Fruit fly (Drosophila melanogaster) whole organism, embryonic: ENCODE measurements around the gene CG18135.

Source experiments
- CG11093 ChIP-seq: fragments of 200-800 bp; sonication (Bioruptor generic); IDR thresholded peaks from 3 replicates; pipeline ENCODE4 v1.3.6; 2022; ENCODE audit warnings: missing biosample characterization, missing genetic modification characterization
- CG11398 ChIP-seq: fragments of 200-800 bp; sonication (Bioruptor generic); optimal IDR thresholded peaks from 2 replicates; lab custom pipeline; 2016; ENCODE audit warnings: missing biosample characterization, missing genetic modification characterization
- CG12769 ChIP-seq: fragments of 200-800 bp; sonication (Bioruptor generic); optimal IDR thresholded peaks from 2 replicates; lab custom pipeline; 2019; ENCODE audit warnings: missing biosample characterization, mild to moderate bottlenecking, missing genetic modification characterization, moderate library complexity
- CG15073 ChIP-seq: fragments of 200-800 bp; sonication (Bioruptor generic); optimal IDR thresholded peaks from 2 replicates; lab custom pipeline; 2016; ENCODE audit warnings: missing biosample characterization, missing genetic modification characterization
- CG16863 ChIP-seq: fragments of 200-800 bp; sonication (Bioruptor generic); optimal IDR thresholded peaks from 3 replicates; lab custom pipeline; 2016; ENCODE audit warnings: missing biosample characterization, missing genetic modification characterization
- CG30403 ChIP-seq: fragments of 200-800 bp; sonication (Bioruptor generic); optimal IDR thresholded peaks from 3 replicates; lab custom pipeline; 2016; ENCODE audit warnings: missing biosample characterization, missing genetic modification characterization
- CG30431 ChIP-seq: fragments of 200-800 bp; sonication (Bioruptor generic); optimal IDR thresholded peaks from 2 replicates; lab custom pipeline; 2017; ENCODE audit warnings: missing biosample characterization, missing genetic modification characterization
- CG4282 ChIP-seq: fragments of 200-800 bp; sonication (Bioruptor generic); optimal IDR thresholded peaks from 2 replicates; lab custom pipeline; 2016; ENCODE audit warnings: missing biosample characterization, missing genetic modification characterization
- CG6683 ChIP-seq: fragments of 200-800 bp; sonication (Bioruptor generic); optimal IDR thresholded peaks from 2 replicates; lab custom pipeline; 2017; ENCODE audit warnings: missing biosample characterization, mild to moderate bottlenecking, missing genetic modification characterization, missing genetic modification reagents
- CG7357 ChIP-seq: fragments of 200-800 bp; sonication (Bioruptor generic); IDR thresholded peaks from 3 replicates; pipeline ENCODE4 v1.3.6; 2022; ENCODE audit warnings: missing biosample characterization, missing genetic modification characterization
- CG8388 ChIP-seq: fragments of 200-800 bp; sonication (Bioruptor generic); optimal IDR thresholded peaks from 2 replicates; lab custom pipeline; 2019; ENCODE audit warnings: missing biosample characterization, mild to moderate bottlenecking, missing genetic modification characterization, moderate library complexity
- CG9797 ChIP-seq: fragments of 200-800 bp; sonication (Bioruptor generic); optimal IDR thresholded peaks from 3 replicates; lab custom pipeline; 2018; ENCODE audit warnings: missing biosample characterization, mild to moderate bottlenecking, missing genetic modification characterization
- CG9817 ChIP-seq: fragments of 200-800 bp; sonication (Bioruptor generic); optimal IDR thresholded peaks from 2 replicates; lab custom pipeline; 2018; ENCODE audit warnings: missing biosample characterization, mild to moderate bottlenecking, missing genetic modification characterization, moderate library complexity
- CkIIα-i1 ChIP-seq: fragments of 200-800 bp; sonication (Bioruptor generic); IDR thresholded peaks from 2 replicates; pipeline ENCODE4 v1.3.6; 2022; ENCODE audit warnings: missing biosample characterization, missing genetic modification characterization
- D ChIP-seq, 2 experiments: fragments of 200-800 bp in 1 of 2; fragments of >200 bp in 1 of 2; sonication (Bioruptor generic) in 1 of 2; optimal IDR thresholded peaks; 2 replicates in 1 of 2; 3 replicates in 1 of 2; lab custom pipeline; 2017; ENCODE audit warnings: mild to moderate bottlenecking in 1 of 2, missing biosample characterization in 1 of 2, missing genetic modification characterization in 1 of 2, missing genetic modification reagents in 1 of 2
- D19A ChIP-seq: fragments of 200-800 bp; optimal IDR thresholded peaks from 3 replicates; lab custom pipeline; 2019; ENCODE audit warnings: missing biosample characterization, mild to moderate bottlenecking, missing genetic modification characterization, moderate library complexity
- Dfd ChIP-seq, 2 experiments: fragments of >200 bp; optimal IDR thresholded peaks; 2 replicates each; lab custom pipeline; 2017; ENCODE audit warnings: missing biosample characterization in 2 of 2, missing genetic modification characterization in 2 of 2
- Doc2 ChIP-seq: fragments of 200-800 bp; sonication (Bioruptor generic); IDR thresholded peaks from 2 replicates; pipeline ENCODE4 v1.3.6; 2022; ENCODE audit warnings: missing biosample characterization, missing genetic modification characterization
- Drgx ChIP-seq: fragments of 200-800 bp; sonication (Bioruptor generic); IDR thresholded peaks from 2 replicates; pipeline ENCODE4 v1.3.6; 2022; ENCODE audit warnings: missing biosample characterization, missing genetic modification characterization
- Fer2 ChIP-seq: fragments of 200-800 bp; sonication (Bioruptor generic); optimal IDR thresholded peaks from 2 replicates; lab custom pipeline; 2018; ENCODE audit warnings: missing biosample characterization, mild to moderate bottlenecking, missing genetic modification characterization, moderate library complexity
- HmgZ ChIP-seq: fragments of 200-800 bp; sonication (Bioruptor generic); optimal IDR thresholded peaks from 2 replicates; lab custom pipeline; 2018; ENCODE audit warnings: missing biosample characterization, mild to moderate bottlenecking, missing genetic modification characterization
- Lhr ChIP-seq: fragments of 200-800 bp; sonication (Bioruptor generic); optimal IDR thresholded peaks from 3 replicates; lab custom pipeline; 2017; ENCODE audit warnings: mild to moderate bottlenecking, missing biosample characterization, missing genetic modification reagents, missing genetic modification characterization
- MESR4 ChIP-seq: fragments of 200-800 bp; sonication (Bioruptor generic); optimal IDR thresholded peaks from 2 replicates; lab custom pipeline; 2018; ENCODE audit warnings: missing biosample characterization, mild to moderate bottlenecking, missing genetic modification characterization, moderate library complexity
- Myb ChIP-seq: fragments of 200-800 bp; sonication (Bioruptor generic); optimal IDR thresholded peaks from 2 replicates; lab custom pipeline; 2016; ENCODE audit warnings: missing biosample characterization, missing genetic modification characterization
- NC2α ChIP-seq: fragments of 200-800 bp; sonication (Bioruptor generic); optimal IDR thresholded peaks from 2 replicates; lab custom pipeline; 2016; ENCODE audit warnings: missing biosample characterization, missing genetic modification characterization
- Stat92E ChIP-seq, 3 experiments: fragments of >200 bp in 2 of 3; fragments of 200-800 bp in 1 of 3; sonication (Bioruptor generic) in 1 of 3; optimal IDR thresholded peaks; 2 replicates each; lab custom pipeline; 2017 to 2019; ENCODE audit warnings: missing biosample characterization in 3 of 3, missing genetic modification characterization in 3 of 3, mild to moderate bottlenecking in 1 of 3, moderate library complexity in 1 of 3
- Taf1 ChIP-seq: fragments of 200-800 bp; sonication (Bioruptor generic); IDR thresholded peaks from 2 replicates; pipeline ENCODE4 v1.3.6; 2022; ENCODE audit warnings: missing biosample characterization, missing genetic modification characterization
- Usf ChIP-seq: fragments of 200-800 bp; sonication (Bioruptor generic); optimal IDR thresholded peaks from 2 replicates; lab custom pipeline; 2017; ENCODE audit warnings: missing genotype, missing biosample characterization, missing genetic modification characterization
- ara ChIP-seq: fragments of 200-800 bp; sonication (Bioruptor generic); IDR thresholded peaks from 2 replicates; pipeline ENCODE4 v1.3.6; 2022; ENCODE audit warnings: missing biosample characterization, missing genetic modification characterization
- bigmax ChIP-seq: fragments of 200-800 bp; sonication (Bioruptor generic); optimal IDR thresholded peaks from 2 replicates; lab custom pipeline; 2018; ENCODE audit warnings: missing biosample characterization, mild to moderate bottlenecking, missing genetic modification characterization
- cad ChIP-seq: fragments of >200 bp; optimal IDR thresholded peaks from 2 replicates; lab custom pipeline; 2017; ENCODE audit warnings: missing biosample characterization, missing genetic modification characterization
- cg ChIP-seq: fragments of 200-800 bp; sonication (Bioruptor generic); optimal IDR thresholded peaks from 3 replicates; lab custom pipeline; 2019; ENCODE audit warnings: missing biosample characterization, mild to moderate bottlenecking, missing genetic modification characterization, moderate library complexity
- ci ChIP-seq: fragments of 200-800 bp; sonication (Bioruptor generic); IDR thresholded peaks from 3 replicates; pipeline ENCODE4 v1.3.6; 2022; ENCODE audit warnings: missing biosample characterization, missing genetic modification characterization
- crp ChIP-seq, 2 experiments: fragments of 200-800 bp; sonication (Bioruptor generic); optimal IDR thresholded peaks; 2 replicates in 1 of 2; 3 replicates in 1 of 2; lab custom pipeline; 2017; ENCODE audit warnings: missing biosample characterization in 2 of 2, missing genetic modification characterization in 2 of 2, mild to moderate bottlenecking in 1 of 2, moderate library complexity in 1 of 2
- ems ChIP-seq: fragments of 200-800 bp; sonication (Bioruptor generic); optimal IDR thresholded peaks from 3 replicates; lab custom pipeline; 2016; ENCODE audit warnings: missing biosample characterization, missing genetic modification characterization
- gce ChIP-seq: fragments of 200-800 bp; sonication (Bioruptor generic); IDR thresholded peaks from 3 replicates; pipeline ENCODE4 v1.3.6; 2022; ENCODE audit warnings: missing biosample characterization, missing genetic modification characterization
- inv ChIP-seq: fragments of 200-800 bp; sonication (Bioruptor generic); IDR thresholded peaks from 2 replicates; pipeline ENCODE4 v1.3.6; 2022; ENCODE audit warnings: missing biosample characterization, missing genetic modification characterization; ENCODE audit not compliant: partially characterized antibody
- ken ChIP-seq: fragments of 200-800 bp; sonication (Bioruptor generic); IDR thresholded peaks from 3 replicates; pipeline ENCODE4 v1.3.6; 2022; ENCODE audit warnings: missing biosample characterization, missing genetic modification characterization
- kni ChIP-seq: fragments of 200-800 bp; sonication (Bioruptor generic); optimal IDR thresholded peaks from 3 replicates; lab custom pipeline; 2017; ENCODE audit warnings: mild to moderate bottlenecking, missing biosample characterization, missing genetic modification reagents, missing genetic modification characterization
- lab ChIP-seq: fragments of 200-800 bp; sonication (Bioruptor generic); optimal IDR thresholded peaks from 3 replicates; lab custom pipeline; 2017; ENCODE audit warnings: missing biosample characterization, missing genetic modification characterization, mild to moderate bottlenecking, moderate library complexity, missing genetic modification reagents
- luna ChIP-seq: fragments of 200-800 bp; sonication (Bioruptor generic); optimal IDR thresholded peaks from 2 replicates; lab custom pipeline; 2016; ENCODE audit warnings: missing biosample characterization, missing genetic modification characterization
- pan ChIP-seq, 4 experiments: fragments of >200 bp in 3 of 4; fragments of 200-800 bp in 1 of 4; sonication (Bioruptor generic) in 1 of 4; optimal IDR thresholded peaks in 3 of 4; IDR thresholded peaks in 1 of 4; 2 replicates each; pipeline versions ENCODE4 v1.3.6 to Lab custom; 2017 to 2022; ENCODE audit warnings: missing biosample characterization in 2 of 4, missing genetic modification characterization in 2 of 4, mixed read lengths in 1 of 4
- sd ChIP-seq: fragments of 200-800 bp; sonication (Bioruptor generic); optimal IDR thresholded peaks from 3 replicates; lab custom pipeline; 2018; ENCODE audit warnings: missing biosample characterization, mild to moderate bottlenecking, missing genetic modification characterization, moderate library complexity
- shn ChIP-seq: fragments of 200-800 bp; sonication (Bioruptor generic); optimal IDR thresholded peaks from 3 replicates; lab custom pipeline; 2016; ENCODE audit warnings: missing biosample characterization, missing genetic modification characterization
- stwl ChIP-seq: fragments of 200-800 bp; sonication (Bioruptor generic); optimal IDR thresholded peaks from 3 replicates; lab custom pipeline; 2018; ENCODE audit warnings: missing biosample characterization, mild to moderate bottlenecking, missing genetic modification characterization, moderate library complexity
- zen ChIP-seq: fragments of 200-800 bp; sonication (Bioruptor generic); optimal IDR thresholded peaks from 3 replicates; lab custom pipeline; 2018; ENCODE audit warnings: missing biosample characterization, mild to moderate bottlenecking, missing genetic modification characterization, moderate library complexity

CG18135 gene

DNA sequence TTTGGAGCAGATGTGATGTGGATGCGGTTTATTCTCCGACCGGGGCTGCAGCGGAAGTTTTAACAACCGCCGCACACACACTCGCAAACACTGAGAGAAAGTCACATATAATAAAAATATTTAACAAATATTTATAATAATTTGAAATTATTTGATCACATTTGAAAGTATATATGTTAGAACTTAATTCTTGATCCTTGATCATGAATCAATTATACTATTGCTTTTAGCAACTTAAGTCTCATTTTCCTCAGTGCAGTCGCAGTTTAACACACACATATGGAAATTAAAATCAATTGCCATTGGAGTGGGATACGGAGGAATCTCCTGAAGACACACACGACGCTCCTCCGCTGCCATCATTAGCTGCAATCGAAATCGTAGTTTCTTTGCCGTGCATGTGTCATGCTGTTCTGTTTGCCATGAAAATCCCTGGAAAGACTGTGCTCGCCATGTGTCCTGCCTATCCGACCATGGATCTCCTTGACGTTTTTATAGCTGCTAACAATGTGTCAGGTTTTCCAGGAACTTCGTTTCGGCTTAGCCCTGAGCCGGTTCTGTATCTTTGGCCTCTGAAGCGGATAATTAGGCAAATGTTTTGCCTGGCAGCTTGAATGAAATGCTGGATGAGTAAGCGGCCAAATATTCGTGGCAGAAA lies 35.2 kb upstream of the CG18135 start (continued):
- TF ChIP-seq Lhr, result peak; percentile 38
- no peak for TF ChIP-seq CG16863 (GFP tag; lab: Kevin White, UChicago)
- peak; percentile 6 for TF ChIP-seq CG9817 (tag; lab: Kevin White, UChicago)
- TF ChIP-seq cg (GFP tag; lab: Kevin White, UChicago), result peak; percentile 40
- TF ChIP-seq sd (tag; lab: Kevin White, UChicago), result no peak
- TF ChIP-seq ci (GFP tag; lab: Robert Waterston, UW), result peak; percentile 81
- TF ChIP-seq ems (GFP tag; lab: Kevin White, UChicago), result no peak
- peak; percentile 58; the same call in 1 of the 3 replicates for TF ChIP-seq ken (GFP tag; lab: Robert Waterston, UW)
- peak; percentile 81 for TF ChIP-seq CG8388 (GFP tag; lab: Kevin White, UChicago)
- peak; percentile 40 for TF ChIP-seq Usf (GFP tag; lab: Kevin White, UChicago)
- TF ChIP-seq CG6683 (GFP tag; lab: Kevin White, UChicago), result no peak
- peak; percentile 54 for TF ChIP-seq CG30403 (GFP tag; lab: Kevin White, UChicago)
- TF ChIP-seq bigmax (GFP tag; lab: Kevin White, UChicago), result no peak
- no peak for TF ChIP-seq CG15073 (GFP tag; lab: Kevin White, UChicago)

DNA sequence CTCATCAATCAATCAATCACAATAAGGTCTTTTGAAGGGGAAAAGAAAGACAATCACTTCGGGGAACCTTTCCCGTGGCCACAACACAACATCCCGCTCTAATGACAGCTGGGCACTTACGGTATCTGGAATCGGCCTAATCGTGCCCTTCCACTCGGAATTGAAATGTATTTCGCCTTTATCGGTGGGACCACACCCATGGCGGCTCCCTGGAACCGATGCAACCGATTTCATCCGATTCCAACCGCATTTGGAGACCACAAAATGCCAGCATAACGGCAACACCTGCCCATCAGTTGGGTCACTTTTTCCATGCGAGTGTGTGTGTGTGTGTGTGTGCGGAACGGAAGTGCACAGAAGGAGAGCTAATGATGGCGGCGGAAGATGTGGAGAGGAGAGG lies 34.6 kb upstream of the CG18135 start:
- no peak for TF ChIP-seq MESR4
- TF ChIP-seq Myb (GFP tag; lab: Kevin White, UChicago), result no peak
- peak; percentile 2 for TF ChIP-seq lab (GFP tag; lab: Kevin White, UChicago)
- TF ChIP-seq Stat92E (GFP tag; optimal IDR thresholded peaks at IDR 0.05; lab: Kevin White, UChicago), result peak in 1 of 3 experiments; percentile 87
- TF ChIP-seq cg (GFP tag; lab: Kevin White, UChicago), result peak; percentile 40
- peak; percentile 55 for TF ChIP-seq kni (GFP tag; lab: Kevin White, UChicago)

DNA sequence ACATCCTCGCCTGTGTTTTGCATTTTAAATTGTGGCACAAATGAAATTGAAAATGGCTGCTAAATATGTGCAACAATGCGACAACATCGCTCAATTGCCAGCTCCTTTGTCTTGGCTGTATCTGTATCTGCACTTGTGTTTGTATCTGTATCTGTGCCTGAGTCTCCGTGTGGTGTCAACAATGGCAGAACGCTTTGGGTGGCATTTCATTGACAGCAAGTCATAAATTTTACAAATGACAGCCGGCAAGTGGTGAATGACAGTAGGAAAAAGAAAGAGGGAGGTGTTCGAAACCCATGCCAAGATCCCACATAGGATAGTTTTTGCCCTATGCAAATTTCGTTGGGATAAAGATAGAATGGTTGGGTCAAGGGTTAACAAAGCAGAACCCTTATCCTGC lies 33.8 kb upstream of the CG18135 start:
- TF ChIP-seq NC2α (GFP tag; lab: Kevin White, UChicago) (no peak), Doc2 (GFP tag; lab: Robert Waterston, UW) (no peak), cad (GFP tag; lab: Kevin White, UChicago) (peak; percentile 58), shn (GFP tag; lab: Kevin White, UChicago) (no peak), CG7357 (GFP tag; lab: Robert Waterston, UW) (no peak), inv (GFP tag; lab: Robert Waterston, UW) (no peak), HmgZ (no peak), Drgx (GFP tag; lab: Robert Waterston, UW) (no peak), D19A (tag; lab: Kevin White, UChicago) (no peak), CG30431 (GFP tag; lab: Kevin White, UChicago) (no peak), CG11093 (GFP tag; lab: Robert Waterston, UW) (no peak), CkIIα-i1 (GFP tag; lab: Robert Waterston, UW) (no peak), luna (GFP tag; lab: Kevin White, UChicago) (no peak), zen (tag; lab: Kevin White, UChicago) (peak; percentile 48), gce (GFP tag; lab: Robert Waterston, UW) (no peak), CG12769 (no peak), CG9797 (no peak), D (optimal IDR thresholded peaks at IDR 0.05; lab: Kevin White, UChicago) (peak; percentile 63), D (GFP tag; optimal IDR thresholded peaks at IDR 0.05; lab: Kevin White, UChicago) (no peak), Dfd (GFP tag; optimal IDR thresholded peaks at IDR 0.05; lab: Kevin White, UChicago) (no peak), stwl (tag; lab: Kevin White, UChicago) (no peak), Fer2 (tag; lab: Kevin White, UChicago) (no peak), crp (GFP tag; optimal IDR thresholded peaks at IDR 0.05; lab: Kevin White, UChicago) (no peak), CG4282 (GFP tag; lab: Kevin White, UChicago) (no peak), pan (optimal IDR thresholded peaks at IDR 0.05; lab: Kevin White, UChicago) (no peak), pan (GFP tag; optimal IDR thresholded peaks at IDR 0.05 in 1 of 2, IDR thresholded peaks at IDR 0.05 in 1 of 2) (no peak), ara (GFP tag; lab: Robert Waterston, UW) (no peak), Taf1 (GFP tag; lab: Robert Waterston, UW) (no peak), CG11398 (GFP tag; lab: Kevin White, UChicago) (no peak)
